Fruit fly (Drosophila melanogaster): ENCODE measurements around the gene Spn28F.
A peak's percentile ranks its signal among the peaks of the same experiment; 100 is the strongest.

The Spn28F gene

DNA sequence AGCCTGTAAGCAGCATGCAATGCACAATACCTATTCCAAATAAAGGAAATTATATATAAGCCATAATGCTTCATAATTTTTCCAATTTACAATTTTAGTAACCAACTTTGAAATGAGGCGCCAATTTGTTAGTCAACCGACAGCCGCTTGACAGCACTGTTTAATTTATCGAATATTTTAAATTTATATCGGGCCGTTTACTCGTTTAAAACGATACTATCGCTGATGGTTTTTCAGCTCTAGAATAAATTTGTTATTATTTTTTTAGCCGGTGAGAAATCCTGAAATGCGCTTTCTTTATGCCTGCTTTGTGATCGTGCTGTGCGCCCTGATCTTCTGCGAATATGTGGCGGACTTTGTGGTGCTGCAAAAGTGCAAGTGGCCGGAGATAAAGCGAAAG, 42.8 kb downstream of the Spn28F start, which contains the start of gene PGAP5 (continued):
- TF ChIP-seq trem (tag; optimal IDR thresholded peaks at IDR 0.05) (peak; percentile 27), CG32532 (GFP tag; IDR thresholded peaks at IDR 0.05) (0 out of 2 replicates have a peak, but pooled peaks have one; percentile 25), CG3995 (GFP tag; optimal IDR thresholded peaks at IDR 0.05) (peak; percentile 35), sob (GFP tag; IDR thresholded peaks at IDR 0.05) (peak; percentile 62), Max (GFP tag; optimal IDR thresholded peaks at IDR 0.05) (peak; percentile 27), Atf-2 (GFP tag; optimal IDR thresholded peaks at IDR 0.05) (no peak), gfzf (GFP tag; optimal IDR thresholded peaks at IDR 0.05) (peak; percentile 30), stc (GFP tag; IDR thresholded peaks at IDR 0.05) (no peak), gcm2 (GFP tag; optimal IDR thresholded peaks at IDR 0.05) (peak; percentile 34), CG30403 (GFP tag; optimal IDR thresholded peaks at IDR 0.05) (peak; percentile 32), Ets97D (GFP tag; optimal IDR thresholded peaks at IDR 0.05) (peak; percentile 60), CG2129 (GFP tag; IDR thresholded peaks at IDR 0.05; ENCODE audit: partially characterized antibody) (peak; percentile 94), Rfx (GFP tag; IDR thresholded peaks at IDR 0.05) (peak; percentile 63; the same call in 1 of the 2 replicates), CG16863 (GFP tag; optimal IDR thresholded peaks at IDR 0.05) (peak; percentile 34), dati (GFP tag; IDR thresholded peaks at IDR 0.05) (no peak), CG7839 (tag; optimal IDR thresholded peaks at IDR 0.05) (no peak), otp (GFP tag; IDR thresholded peaks at IDR 0.05) (no peak), Fer1 (GFP tag; optimal IDR thresholded peaks at IDR 0.05) (peak; percentile 22), Dref (GFP tag; IDR thresholded peaks at IDR 0.05) (peak; percentile 89), crp (GFP tag; optimal IDR thresholded peaks at IDR 0.05) (peak in 1 of 2 experiments; percentile 2), CG13624 (GFP tag; optimal IDR thresholded peaks at IDR 0.05) (peak; percentile 19), mam (GFP tag; optimal IDR thresholded peaks at IDR 0.05) (peak; percentile 30), CG5953 (GFP tag; IDR thresholded peaks at IDR 0.05) (no peak), Six4 (GFP tag; optimal IDR thresholded peaks at IDR 0.05) (no peak), CG12155 (GFP tag; optimal IDR thresholded peaks at IDR 0.05) (peak; percentile 29), B-H1 (GFP tag; IDR thresholded peaks at IDR 0.05) (no peak), CG16813 (GFP tag; IDR thresholded peaks at IDR 0.05; ENCODE audit: partially characterized antibody) (peak; percentile 90), zen2 (GFP tag; IDR thresholded peaks at IDR 0.05; ENCODE audit: partially characterized antibody) (peak; percentile 88), tna (GFP tag; IDR thresholded peaks at IDR 0.05; ENCODE audit: partially characterized antibody) (peak; percentile 81), YL-1 (GFP tag; optimal IDR thresholded peaks at IDR 0.05) (peak; percentile 29), jigr1 (GFP tag; IDR thresholded peaks at IDR 0.05) (no peak), Side (GFP tag; optimal IDR thresholded peaks at IDR 0.05) (no peak), aop (GFP tag; IDR thresholded peaks at IDR 0.05) (peak; percentile 22; the same call in 1 of the 2 replicates), CG17328 (GFP tag; IDR thresholded peaks at IDR 0.05) (no peak), phol (tag; optimal IDR thresholded peaks at IDR 0.05) (peak; percentile 20), CG11085 (GFP tag; IDR thresholded peaks at IDR 0.05) (no peak), row (GFP tag; IDR thresholded peaks at IDR 0.05) (0 out of 3 replicates have a peak, but pooled peaks have one; percentile 26), sna (GFP tag; IDR thresholded peaks at IDR 0.05; ENCODE audit: partially characterized antibody) (peak; percentile 95), CG2712 (tag; optimal IDR thresholded peaks at IDR 0.05) (peak; percentile 22), CG17612 (GFP tag; IDR thresholded peaks at IDR 0.05) (no peak), CG10654 (GFP tag; optimal IDR thresholded peaks at IDR 0.05) (no peak), ci (GFP tag; IDR thresholded peaks at IDR 0.05) (0 out of 3 replicates have a peak, but pooled peaks have one; percentile 17), CG17829 (tag; optimal IDR thresholded peaks at IDR 0.05) (no peak), stwl (tag; optimal IDR thresholded peaks at IDR 0.05) (peak; percentile 52), Myb (GFP tag; optimal IDR thresholded peaks at IDR 0.05) (peak; percentile 56), CHES-1-like (GFP tag; optimal IDR thresholded peaks at IDR 0.05) (peak; percentile 26), Camta (GFP tag; optimal IDR thresholded peaks at IDR 0.05) (no peak), lilli (GFP tag; optimal IDR thresholded peaks at IDR 0.05) (peak; percentile 44), chinmo (GFP tag; IDR thresholded peaks at IDR 0.05; ENCODE audit: partially characterized antibody) (peak; percentile 93), al (GFP tag; IDR thresholded peaks at IDR 0.05) (no peak), CG11560 (tag; IDR thresholded peaks at IDR 0.05) (peak; percentile 99)
